Fruit fly (Drosophila melanogaster) whole organism, pupa: ENCODE data around the gene CG7296.

Experiments
- CG10348 ChIP-seq: fragments of 200-800 bp; sonication (Bioruptor generic); IDR thresholded peaks from 2 replicates; pipeline ENCODE4 v1.3.6; 2022; ENCODE audit warnings: missing biosample characterization, missing genetic modification characterization
- CG12605 ChIP-seq: fragments of 200-800 bp; sonication (Bioruptor generic); IDR thresholded peaks from 2 replicates; pipeline ENCODE4 v1.3.6; 2022; ENCODE audit warnings: missing biosample characterization, missing genetic modification characterization
- CG13204 ChIP-seq: fragments of 200-800 bp; sonication (Bioruptor generic); optimal IDR thresholded peaks from 2 replicates; lab custom pipeline; 2018; ENCODE audit warnings: missing biosample characterization, mild to moderate bottlenecking, missing genetic modification characterization, moderate library complexity
- CG14655 ChIP-seq: fragments of 200-800 bp; sonication (Bioruptor generic); optimal IDR thresholded peaks from 3 replicates; lab custom pipeline; 2017; ENCODE audit warnings: mild to moderate bottlenecking, missing biosample characterization, missing genetic modification reagents, missing genetic modification characterization
- CG15710 ChIP-seq: fragments of 200-800 bp; sonication (Bioruptor generic); optimal IDR thresholded peaks from 2 replicates; lab custom pipeline; 2018; ENCODE audit warnings: missing biosample characterization, mild to moderate bottlenecking, missing genetic modification characterization, moderate library complexity
- CG17806 ChIP-seq: fragments of 200-800 bp; sonication (Bioruptor generic); optimal IDR thresholded peaks from 2 replicates; lab custom pipeline; 2018; ENCODE audit warnings: missing biosample characterization, mild to moderate bottlenecking, missing genetic modification characterization, moderate library complexity
- CG32121 ChIP-seq: fragments of 200-800 bp; sonication (Bioruptor generic); IDR thresholded peaks from 2 replicates; pipeline ENCODE4 v1.3.6; 2022; ENCODE audit warnings: missing biosample characterization, missing genetic modification characterization
- CG34367 ChIP-seq: fragments of 200-800 bp; sonication (Bioruptor generic); optimal IDR thresholded peaks from 2 replicates; lab custom pipeline; 2018; ENCODE audit warnings: missing biosample characterization, mild to moderate bottlenecking, missing genetic modification characterization
- CG4496 ChIP-seq: fragments of 200-800 bp; sonication (Bioruptor generic); IDR thresholded peaks from 3 replicates; pipeline ENCODE4 v1.3.6; 2022; ENCODE audit warnings: missing biosample characterization, missing genetic modification characterization
- CG8159 ChIP-seq: fragments of 200-800 bp; sonication (Bioruptor generic); optimal IDR thresholded peaks from 3 replicates; lab custom pipeline; 2018; ENCODE audit warnings: missing biosample characterization, mild to moderate bottlenecking, missing genetic modification characterization, moderate library complexity
- CG8301 ChIP-seq: fragments of 200-800 bp; sonication (Bioruptor generic); optimal IDR thresholded peaks from 2 replicates; lab custom pipeline; 2018; ENCODE audit warnings: missing biosample characterization, mild to moderate bottlenecking, missing genetic modification characterization
- CG9948 ChIP-seq: fragments of 200-800 bp; sonication (Bioruptor generic); optimal IDR thresholded peaks from 2 replicates; lab custom pipeline; 2018; ENCODE audit warnings: missing biosample characterization, mild to moderate bottlenecking, missing genetic modification characterization, moderate library complexity
- D1 ChIP-seq: fragments of 200-800 bp; sonication (Bioruptor generic); optimal IDR thresholded peaks from 2 replicates; lab custom pipeline; 2018; ENCODE audit warnings: missing biosample characterization, mild to moderate bottlenecking, missing genetic modification characterization, moderate library complexity
- EcR ChIP-seq: fragments of 200-800 bp; sonication (Bioruptor generic); optimal IDR thresholded peaks from 3 replicates; lab custom pipeline; 2019; ENCODE audit warnings: missing biosample characterization, missing genetic modification characterization, mild to moderate bottlenecking, moderate library complexity, missing genetic modification reagents
- Ets98B ChIP-seq: fragments of 200-800 bp; sonication (Bioruptor generic); IDR thresholded peaks from 2 replicates; pipeline ENCODE4 v1.3.6; 2022; ENCODE audit warnings: missing biosample characterization, missing genetic modification characterization
- Pif1A ChIP-seq: fragments of 200-800 bp; sonication (Bioruptor generic); optimal IDR thresholded peaks from 3 replicates; lab custom pipeline; 2016; ENCODE audit warnings: missing biosample characterization, missing genetic modification characterization
- Pif1B ChIP-seq: fragments of 200-800 bp; sonication (Bioruptor generic); optimal IDR thresholded peaks from 3 replicates; lab custom pipeline; 2016; ENCODE audit warnings: missing biosample characterization, missing genetic modification characterization
- Snoo ChIP-seq: fragments of 200-800 bp; sonication (Bioruptor generic); optimal IDR thresholded peaks from 3 replicates; lab custom pipeline; 2017; ENCODE audit warnings: missing biosample characterization, mild to moderate bottlenecking, missing genetic modification characterization, inconsistent platforms
- fd96Ca ChIP-seq: fragments of 200-800 bp; sonication (Bioruptor generic); IDR thresholded peaks from 3 replicates; pipeline ENCODE4 v1.3.6; 2022; ENCODE audit warnings: missing biosample characterization, missing genetic modification characterization
- gl ChIP-seq: fragments of 200-800 bp; sonication (Bioruptor generic); optimal IDR thresholded peaks from 2 replicates; lab custom pipeline; 2018; ENCODE audit warnings: missing biosample characterization, mild to moderate bottlenecking, missing genetic modification characterization
- rn ChIP-seq: fragments of 200-800 bp; sonication (Bioruptor generic); IDR thresholded peaks from 2 replicates; pipeline ENCODE4 v1.3.6; 2022; ENCODE audit warnings: missing biosample characterization, missing genetic modification characterization

Gene CG7296

DNA sequence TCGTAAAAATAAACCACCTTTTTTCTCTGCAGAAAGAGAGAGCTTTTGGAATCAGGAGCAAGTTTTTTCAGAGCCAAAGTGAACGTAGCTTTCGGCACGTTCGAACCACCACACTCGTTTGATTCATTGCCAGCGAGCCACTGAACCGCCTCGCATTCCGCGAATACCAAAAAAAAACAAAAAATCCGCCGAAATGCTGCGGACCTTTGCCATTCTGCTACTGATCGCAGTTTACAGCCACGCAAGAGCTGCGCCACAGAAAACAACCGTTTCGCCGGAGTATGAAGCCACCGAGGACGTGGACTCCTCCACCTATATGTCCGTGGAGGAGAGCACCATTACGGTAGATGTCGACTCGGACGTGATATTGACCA lies 9.2 kb downstream of the CG7296 start:
- TF ChIP-seq CG8159 (tag; lab: Kevin White, UChicago) (no peak), CG32121 (GFP tag; lab: Robert Waterston, UW) (no peak), rn (GFP tag; lab: Robert Waterston, UW) (no peak), CG17806 (no peak), CG8301 (tag; lab: Kevin White, UChicago) (no peak), CG14655 (GFP tag; lab: Kevin White, UChicago) (no peak), Pif1A (GFP tag; lab: Kevin White, UChicago) (no peak)
- TF ChIP-seq, all 21 proteins: peak for 0

DNA sequence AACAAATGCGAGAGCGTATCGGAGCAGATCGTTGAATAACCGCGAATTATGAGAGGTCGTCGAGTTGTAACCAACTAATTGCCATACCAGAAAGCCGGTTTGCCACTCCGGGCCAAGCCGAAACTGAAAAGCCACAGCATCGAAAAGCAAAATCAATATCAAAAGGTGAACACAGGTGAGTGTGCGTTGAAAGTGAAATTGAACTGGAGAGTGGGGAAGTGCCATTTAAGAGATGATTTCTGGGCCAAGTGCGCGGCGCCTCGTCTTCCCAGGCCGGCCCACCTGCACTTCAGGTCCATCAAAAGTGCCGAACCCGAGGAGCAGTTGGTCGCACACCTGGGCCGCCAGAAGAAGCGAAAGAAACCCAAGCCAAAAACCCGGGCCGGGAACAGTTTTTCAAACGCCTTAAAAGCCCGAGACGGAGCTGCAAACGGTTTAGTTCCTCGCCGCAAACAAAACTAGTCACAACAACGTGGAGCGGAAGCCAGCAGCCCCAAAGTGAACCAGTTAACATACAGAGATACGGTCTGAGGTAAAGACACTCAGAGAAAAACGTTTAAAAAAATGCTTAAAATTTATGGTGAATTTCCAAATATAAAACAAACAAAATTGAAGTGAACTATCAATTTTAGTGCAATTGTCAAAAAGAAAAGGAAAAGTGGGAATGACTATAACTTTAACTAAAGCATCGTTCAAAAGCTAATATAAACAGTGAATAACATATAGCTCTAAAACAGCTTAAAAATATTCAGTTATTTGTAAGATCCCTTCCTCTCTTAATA lies 9.7 kb downstream of the CG7296 start, which contains the start of gene CG17104:
Gene CG17104, plus strand, starts transcription at position 266 of the 782 bp plus-strand sequence.
- TF ChIP-seq rn (GFP tag; lab: Robert Waterston, UW): peak; percentile 42; the same call in 1 of the 2 replicates
- TF ChIP-seq CG15710 (tag; lab: Kevin White, UChicago): peak; percentile 69
- TF ChIP-seq CG10348 (GFP tag; lab: Robert Waterston, UW): no peak
- TF ChIP-seq CG9948 (tag; lab: Kevin White, UChicago): peak; percentile 53
- peak; percentile 21; the same call in 1 of the 2 replicates for TF ChIP-seq CG12605
- TF ChIP-seq Snoo: no peak
- TF ChIP-seq gl (tag; lab: Kevin White, UChicago): no peak
- peak; percentile 69 for TF ChIP-seq CG8159 (tag; lab: Kevin White, UChicago)
- TF ChIP-seq EcR (GFP tag; lab: Kevin White, UChicago): no peak
- TF ChIP-seq CG8301 (tag; lab: Kevin White, UChicago): peak; percentile 74
- TF ChIP-seq fd96Ca (GFP tag; lab: Robert Waterston, UW): no peak
- TF ChIP-seq CG14655 (GFP tag; lab: Kevin White, UChicago): peak; percentile 70
- peak; percentile 57; the same call in 1 of the 2 replicates for TF ChIP-seq CG32121 (GFP tag; lab: Robert Waterston, UW)
- TF ChIP-seq CG34367 (tag; lab: Kevin White, UChicago): peak; percentile 35
- TF ChIP-seq CG17806: peak; percentile 67
- TF ChIP-seq Pif1B (GFP tag; lab: Kevin White, UChicago): peak; percentile 58
- peak; percentile 63 for TF ChIP-seq Pif1A (GFP tag; lab: Kevin White, UChicago)
- TF ChIP-seq D1: peak; percentile 35
- TF ChIP-seq Ets98B: peak; percentile 71
- no peak for TF ChIP-seq CG13204 (GFP tag; lab: Kevin White, UChicago)
- TF ChIP-seq CG4496 (GFP tag; lab: Robert Waterston, UW): peak; percentile 78

DNA sequence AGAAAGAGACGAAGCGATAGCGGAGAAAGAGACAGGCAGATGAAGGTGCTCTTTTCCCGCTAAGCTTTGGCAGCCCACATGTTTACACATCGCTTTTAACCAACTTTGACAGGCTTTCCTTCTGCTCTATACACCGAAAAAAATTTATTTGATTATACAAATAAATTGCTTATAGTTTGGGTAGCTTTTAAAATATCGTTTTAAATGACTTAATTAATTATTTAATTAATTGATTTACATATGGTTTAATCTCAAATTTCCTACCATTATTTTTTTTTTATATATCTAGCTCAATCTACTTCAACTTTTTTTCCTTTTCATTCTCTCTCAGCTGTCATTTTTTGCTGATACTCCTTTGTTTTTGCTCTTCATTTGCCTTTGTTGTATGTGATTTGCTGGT lies 13.9 kb downstream of the CG7296 start:
- TF ChIP-seq D1: no peak
- no peak for TF ChIP-seq EcR (GFP tag; lab: Kevin White, UChicago)
- TF ChIP-seq CG9948 (tag; lab: Kevin White, UChicago): peak; percentile 33
- no peak for TF ChIP-seq CG34367 (tag; lab: Kevin White, UChicago)
- peak; percentile 42 for TF ChIP-seq CG14655 (GFP tag; lab: Kevin White, UChicago)
- no peak for TF ChIP-seq rn (GFP tag; lab: Robert Waterston, UW)
- TF ChIP-seq CG17806: peak; percentile 42
- peak; percentile 24 for TF ChIP-seq CG15710 (tag; lab: Kevin White, UChicago)
- peak; percentile 52; the same call in 2 of the 3 replicates for TF ChIP-seq CG4496 (GFP tag; lab: Robert Waterston, UW)
- TF ChIP-seq CG8301 (tag; lab: Kevin White, UChicago): peak; percentile 40
- TF ChIP-seq CG8159 (tag; lab: Kevin White, UChicago): peak; percentile 69

DNA sequence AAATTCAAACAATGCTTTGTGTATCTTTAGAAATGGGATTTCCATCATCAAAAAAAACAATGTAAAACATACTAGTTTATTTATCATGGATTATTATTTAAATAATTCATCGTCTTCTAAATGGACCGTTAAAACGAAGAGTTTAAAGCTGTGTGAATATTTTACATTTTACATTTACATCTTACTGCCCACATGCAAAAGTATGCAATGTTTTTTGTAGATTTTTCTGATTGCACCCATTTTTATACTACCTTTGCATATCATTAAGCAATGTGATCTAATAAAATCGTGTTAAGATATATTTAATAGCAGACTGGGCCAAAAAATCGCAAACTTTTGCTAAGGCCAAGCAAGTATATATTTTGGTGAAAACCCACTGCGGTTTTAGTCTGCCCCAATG lies 15.3 kb downstream of the CG7296 start:
- peak; percentile 49 for TF ChIP-seq D1
- no peak for TF ChIP-seq gl (tag; lab: Kevin White, UChicago)

DNA sequence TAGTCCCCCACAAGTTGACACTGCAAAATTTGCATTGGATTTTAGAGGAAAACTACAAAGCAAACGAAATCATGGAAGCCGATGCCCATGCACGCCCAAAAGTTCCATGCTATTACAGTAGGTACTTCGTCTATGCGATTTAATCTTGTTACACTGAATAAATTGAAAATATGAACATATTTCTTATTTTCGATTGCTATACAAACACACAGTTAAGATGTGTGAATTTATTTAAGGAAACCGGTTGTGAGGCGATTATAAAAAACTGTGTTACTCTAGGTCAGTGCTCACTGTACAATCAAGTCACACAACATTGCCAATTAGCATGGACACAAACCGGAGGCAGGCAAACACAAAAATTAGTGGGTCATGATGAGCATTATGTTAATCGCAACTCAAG lies 21.3 kb downstream of the CG7296 start:
- TF ChIP-seq fd96Ca (GFP tag; lab: Robert Waterston, UW) (peak; percentile 82; the same call in 2 of the 3 replicates), D1 (no peak), Pif1B (GFP tag; lab: Kevin White, UChicago) (peak; percentile 75), EcR (GFP tag; lab: Kevin White, UChicago) (no peak), Pif1A (GFP tag; lab: Kevin White, UChicago) (peak; percentile 80), Snoo (peak; percentile 37), CG12605 (peak; percentile 82), rn (GFP tag; lab: Robert Waterston, UW) (peak; percentile 64), CG8159 (tag; lab: Kevin White, UChicago) (peak; percentile 69), CG32121 (GFP tag; lab: Robert Waterston, UW) (peak; percentile 86), gl (tag; lab: Kevin White, UChicago) (peak; percentile 25), CG17806 (peak; percentile 73), CG13204 (GFP tag; lab: Kevin White, UChicago) (no peak), Ets98B (peak; percentile 90), CG15710 (tag; lab: Kevin White, UChicago) (peak; percentile 68), CG14655 (GFP tag; lab: Kevin White, UChicago) (peak; percentile 75), CG4496 (GFP tag; lab: Robert Waterston, UW) (peak; percentile 86; the same call in 2 of the 3 replicates), CG8301 (tag; lab: Kevin White, UChicago) (peak; percentile 75), CG34367 (tag; lab: Kevin White, UChicago) (peak; percentile 62), CG10348 (GFP tag; lab: Robert Waterston, UW) (no peak), CG9948 (tag; lab: Kevin White, UChicago) (peak; percentile 68)
